Worm (Caenorhabditis elegans): ENCODE data around the gene R09E10.1.

R09E10.1 gene

ce11 chrIV:10339701-10340100 is 17.2 kb upstream of the R09E10.1 start:
- TF ChIP-seq unc-62 (GFP tag; optimal IDR thresholded peaks at IDR 0.05), result no peak

- no peak for TF ChIP-seq unc-62 (GFP tag; optimal IDR thresholded peaks at IDR 0.05)
Observed at ce11 chrIV:10337286-10337685, 14.7 kb upstream of the R09E10.1 start.

- TF ChIP-seq unc-62 (GFP tag; optimal IDR thresholded peaks at IDR 0.05), result no peak
Observed at ce11 chrIV:10331882-10332281, 9.3 kb upstream of the R09E10.1 start.

- TF ChIP-seq unc-62 (GFP tag; optimal IDR thresholded peaks at IDR 0.05), result no peak
Observed at ce11 chrIV:10330962-10331361, 8.4 kb upstream of the R09E10.1 start.

- no peak for TF ChIP-seq unc-62 (GFP tag; optimal IDR thresholded peaks at IDR 0.05)
Observed at ce11 chrIV:10318199-10318598, 4.4 kb downstream of the R09E10.1 start, which contains the start of gene R09E10.2. R09E10.2 (minus strand) TSS chrIV:10318299.

ce11 chrIV:10313565-10313964 is 9.0 kb downstream of the R09E10.1 start, which contains the start of gene acs-18:
acs-18 (minus strand) TSS chrIV:10313665.
- TF ChIP-seq unc-62 (GFP tag; optimal IDR thresholded peaks at IDR 0.05), result no peak

ce11 chrIV:10311115-10311514 is 11.4 kb downstream of the R09E10.1 start:
- no peak for TF ChIP-seq unc-62 (GFP tag; optimal IDR thresholded peaks at IDR 0.05)

ce11 chrIV:10310329-10310728 is 12.2 kb downstream of the R09E10.1 start, which contains the start of gene R09E10.8:
R09E10.8 (minus strand) TSS chrIV:10310429.
- no peak for TF ChIP-seq unc-62 (GFP tag; optimal IDR thresholded peaks at IDR 0.05)

ce11 chrIV:10304383-10304782 is 18.2 kb downstream of the R09E10.1 start:
- TF ChIP-seq unc-62 (GFP tag; optimal IDR thresholded peaks at IDR 0.05), result no peak

- TF ChIP-seq unc-62 (GFP tag; optimal IDR thresholded peaks at IDR 0.05), result no peak
Observed at ce11 chrIV:10302203-10302602, 20.3 kb downstream of the R09E10.1 start, which contains the start of gene R09E10.5. R09E10.5 (minus strand) TSS chrIV:10302303.

ce11 chrIV:10296036-10296435 is 26.5 kb downstream of the R09E10.1 start:
- TF ChIP-seq unc-62 (GFP tag; optimal IDR thresholded peaks at IDR 0.05), result no peak

ce11 chrIV:10295084-10295483 is 27.5 kb downstream of the R09E10.1 start, which contains the start of gene R09E10.13:
R09E10.13 (minus strand) TSS chrIV:10295144.
- no peak for TF ChIP-seq unc-62 (GFP tag; optimal IDR thresholded peaks at IDR 0.05)

- no peak for TF ChIP-seq unc-62 (GFP tag; optimal IDR thresholded peaks at IDR 0.05)
Observed at ce11 chrIV:10294030-10294429, 28.5 kb downstream of the R09E10.1 start, which contains the start of gene R09E10.6. R09E10.6 (minus strand) TSS chrIV:10294130.

ce11 chrIV:10288575-10288974 is 34.0 kb downstream of the R09E10.1 start:
- no peak for TF ChIP-seq unc-62 (GFP tag; optimal IDR thresholded peaks at IDR 0.05)

- no peak for TF ChIP-seq unc-62 (GFP tag; optimal IDR thresholded peaks at IDR 0.05)
Observed at ce11 chrIV:10286655-10287054, 35.9 kb downstream of the R09E10.1 start, which contains the start of gene ebax-1. ebax-1 (plus strand) TSS chrIV:10286955.

ce11 chrIV:10285328-10285727 is 37.2 kb downstream of the R09E10.1 start:
- no peak for TF ChIP-seq unc-62 (GFP tag; optimal IDR thresholded peaks at IDR 0.05)

- no peak for TF ChIP-seq unc-62 (GFP tag; optimal IDR thresholded peaks at IDR 0.05)
Observed at ce11 chrIV:10284194-10284910, 38.2 kb downstream of the R09E10.1 start, which contains the start of gene rad-51. rad-51 (minus strand) TSS chrIV:10284244.

All from whole organism, dauer.